Worm (Caenorhabditis elegans): ENCODE measurements around the gene fut-8.

The fut-8 gene

ce11 chrV:6033512-6033911, 43.2 kb upstream of the fut-8 start (continued):
- no peak for TF ChIP-seq Y116A8C.19 (tag; optimal IDR thresholded peaks at IDR 0.05; ENCODE audit: borderline replicate concordance)
- TF ChIP-seq C34B4.2 (tag; optimal IDR thresholded peaks at IDR 0.05): no peak
- TF ChIP-seq isw-1 (GFP tag; IDR thresholded peaks at IDR 0.05): no peak
- no peak for TF ChIP-seq nhr-90 (tag; optimal IDR thresholded peaks at IDR 0.05; ENCODE audit: poor library complexity)
- no peak for TF ChIP-seq hpl-2 (GFP tag; optimal IDR thresholded peaks at IDR 0.05)
- TF ChIP-seq efl-1 (optimal IDR thresholded peaks at IDR 0.05): peak in 1 of 2 experiments; percentile 16
- TF ChIP-seq efl-1 (GFP tag; optimal IDR thresholded peaks at IDR 0.05 in 1 of 2): no peak
- no peak for TF ChIP-seq aly-2 (tag; optimal IDR thresholded peaks at IDR 0.05)
- no peak for TF ChIP-seq ets-5 (GFP tag; IDR thresholded peaks at IDR 0.05)
- TF ChIP-seq ama-1 (optimal IDR thresholded peaks at IDR 0.05): no peak
- TF ChIP-seq nhr-28 (tag; optimal IDR thresholded peaks at IDR 0.05): no peak
- no peak for TF ChIP-seq ceh-82 (tag; optimal IDR thresholded peaks at IDR 0.05)
- no peak for TF ChIP-seq sox-4 (tag; optimal IDR thresholded peaks at IDR 0.05)
- no peak for TF ChIP-seq fkh-8 (tag; optimal IDR thresholded peaks at IDR 0.05)
- TF ChIP-seq fkh-4 (tag; optimal IDR thresholded peaks at IDR 0.05; ENCODE audit: borderline replicate concordance): no peak
- TF ChIP-seq tlp-1 (tag; optimal IDR thresholded peaks at IDR 0.05): no peak
- TF ChIP-seq efl-3 (GFP tag; optimal IDR thresholded peaks at IDR 0.05): no peak
- TF ChIP-seq fkh-10 (GFP tag; optimal IDR thresholded peaks at IDR 0.05): peak; percentile 26
- TF ChIP-seq nhr-47 (tag; optimal IDR thresholded peaks at IDR 0.05): no peak
- TF ChIP-seq egl-13 (tag; optimal IDR thresholded peaks at IDR 0.05): no peak
- TF ChIP-seq C04F5.9 (tag; optimal IDR thresholded peaks at IDR 0.05): no peak
- no peak for TF ChIP-seq rnt-1 (tag; optimal IDR thresholded peaks at IDR 0.05)
- peak; percentile 40 for TF ChIP-seq nhr-71 (tag; optimal IDR thresholded peaks at IDR 0.05)
- TF ChIP-seq irx-1 (tag; optimal IDR thresholded peaks at IDR 0.05): no peak
- TF ChIP-seq fos-1 (tag; optimal IDR thresholded peaks at IDR 0.05): no peak
- no peak for TF ChIP-seq egl-27 (tag; optimal IDR thresholded peaks at IDR 0.05)
- TF ChIP-seq lin-39 (tag; optimal IDR thresholded peaks at IDR 0.05): no peak
- TF ChIP-seq nhr-76 (tag; optimal IDR thresholded peaks at IDR 0.05): no peak
- TF ChIP-seq dpl-1 (GFP tag; optimal IDR thresholded peaks at IDR 0.05): peak in 1 of 3 experiments; percentile 21
- TF ChIP-seq lin-13 (GFP tag; optimal IDR thresholded peaks at IDR 0.05): no peak
- TF ChIP-seq snpc-4 (tag; optimal IDR thresholded peaks at IDR 0.05): no peak
- TF ChIP-seq pqm-1 (tag; optimal IDR thresholded peaks at IDR 0.05): no peak
- TF ChIP-seq unc-130 (tag; optimal IDR thresholded peaks at IDR 0.05): peak; percentile 20
- no peak for TF ChIP-seq sptf-1 (tag; optimal IDR thresholded peaks at IDR 0.05)
- no peak for TF ChIP-seq skn-1 (tag; optimal IDR thresholded peaks at IDR 0.05)
- 0 out of 2 replicates have a peak, but pooled peaks have one; percentile 5 for TF ChIP-seq nhr-19 (GFP tag; conservative IDR thresholded peaks at IDR 0.05)

- TF ChIP-seq tbx-2 (tag; optimal IDR thresholded peaks at IDR 0.05): peak; percentile 49
- peak; percentile 67 for TF ChIP-seq fkh-8 (tag; optimal IDR thresholded peaks at IDR 0.05)
- no peak for TF ChIP-seq unc-130 (tag; optimal IDR thresholded peaks at IDR 0.05)
- no peak for TF ChIP-seq mef-2 (tag; optimal IDR thresholded peaks at IDR 0.05)
- no peak for TF ChIP-seq hlh-4 (tag; optimal IDR thresholded peaks at IDR 0.05)
- peak; percentile 74 for TF ChIP-seq lin-14 (GFP tag; optimal IDR thresholded peaks at IDR 0.05)
- peak; percentile 36 for TF ChIP-seq nhr-71 (tag; optimal IDR thresholded peaks at IDR 0.05)
- no peak for TF ChIP-seq hlh-17 (GFP tag; optimal IDR thresholded peaks at IDR 0.05; ENCODE audit: borderline replicate concordance)
- TF ChIP-seq lin-15B (tag; optimal IDR thresholded peaks at IDR 0.05): no peak
- peak; percentile 39 for TF ChIP-seq nhr-47 (tag; optimal IDR thresholded peaks at IDR 0.05)
These were observed 41.3 kb upstream of the fut-8 start for ce11 chrV:6031585-6031984.

- TF ChIP-seq efl-1 (optimal IDR thresholded peaks at IDR 0.05) (peak; percentile 11 to 12), efl-1 (GFP tag; optimal IDR thresholded peaks at IDR 0.05 in 1 of 2) (peak in 1 of 2 experiments; percentile 19), blmp-1 (tag; optimal IDR thresholded peaks at IDR 0.05) (no peak), snpc-4 (tag; optimal IDR thresholded peaks at IDR 0.05) (peak; percentile 8), ceh-82 (tag; optimal IDR thresholded peaks at IDR 0.05) (peak in 1 of 3 experiments; percentile 22), fkh-8 (tag; optimal IDR thresholded peaks at IDR 0.05) (peak; percentile 16), nhr-47 (tag; optimal IDR thresholded peaks at IDR 0.05) (peak; percentile 22), snu-23 (GFP tag; optimal IDR thresholded peaks at IDR 0.05) (peak; percentile 1), egl-27 (tag; optimal IDR thresholded peaks at IDR 0.05) (no peak), mep-1 (tag; optimal IDR thresholded peaks at IDR 0.05) (no peak), nhr-71 (tag; optimal IDR thresholded peaks at IDR 0.05) (peak; percentile 33), lin-35 (GFP tag; optimal IDR thresholded peaks at IDR 0.05) (peak in 1 of 2 experiments; percentile 1), pax-3 (tag; optimal IDR thresholded peaks at IDR 0.05) (no peak), nhr-12 (tag; optimal IDR thresholded peaks at IDR 0.05) (no peak), sup-37 (GFP tag; optimal IDR thresholded peaks at IDR 0.05) (no peak), pag-3 (tag; optimal IDR thresholded peaks at IDR 0.05; ENCODE audit: borderline replicate concordance, insufficient read depth) (peak; percentile 57), lin-15B (tag; optimal IDR thresholded peaks at IDR 0.05) (no peak), lin-14 (GFP tag; optimal IDR thresholded peaks at IDR 0.05) (peak; percentile 89), lsy-2 (tag; optimal IDR thresholded peaks at IDR 0.05) (peak in 1 of 2 experiments; percentile 40)
These were observed 40.3 kb upstream of the fut-8 start for ce11 chrV:6030559-6030975.

All from whole organism, L1 larva.